Worm (Caenorhabditis elegans) whole organism, L2 larva: Measurements from ENCODE around the gene C36C5.4.

Experiments used
- C34F6.9 ChIP-seq: fragments of 150-350 bp; optimal IDR thresholded peaks from 2 replicates; lab custom pipeline; 2014; ENCODE audit warnings: missing biosample characterization, missing genetic modification characterization
- F13H6.1 ChIP-seq: sonication (generic microtip); optimal IDR thresholded peaks from 2 replicates; lab custom pipeline; 2016; ENCODE audit warnings: missing genetic modification characterization, missing compliant biosample characterization
- R02D3.7 ChIP-seq: fragments of 150-350 bp; optimal IDR thresholded peaks from 2 replicates; lab custom pipeline; 2014; ENCODE audit warnings: missing biosample characterization, missing genetic modification characterization
- Y55F3AM.14 ChIP-seq: fragments of 200-800 bp; sonication (Bioruptor generic); optimal IDR thresholded peaks from 2 replicates; lab custom pipeline; 2018; ENCODE audit warnings: mild to moderate bottlenecking, missing genetic modification characterization, missing compliant biosample characterization
- ZK546.5 ChIP-seq: sonication (generic microtip); optimal IDR thresholded peaks from 2 replicates; lab custom pipeline; 2017; ENCODE audit warnings: missing biosample characterization, missing genetic modification characterization
- aly-2 ChIP-seq: fragments of 150-350 bp; optimal IDR thresholded peaks from 2 replicates; lab custom pipeline; 2014; ENCODE audit warnings: missing biosample characterization, missing genetic modification characterization
- ama-1 ChIP-seq: fragments of 150-350 bp; optimal IDR thresholded peaks from 2 replicates; lab custom pipeline; 2018; ENCODE audit warnings: inconsistent platforms
- blmp-1 ChIP-seq: sonication (generic microtip); optimal IDR thresholded peaks from 2 replicates; lab custom pipeline; 2017; ENCODE audit warnings: missing genetic modification characterization, mild to moderate bottlenecking, missing compliant biosample characterization, antibody characterized with exemption, moderate library complexity; ENCODE audit not compliant: insufficient read depth
- ceh-16 ChIP-seq: fragments of 150-350 bp; optimal IDR thresholded peaks from 2 replicates; lab custom pipeline; 2014; ENCODE audit warnings: missing biosample characterization, missing genetic modification characterization
- ceh-82 ChIP-seq: fragments of 150-350 bp; optimal IDR thresholded peaks from 2 replicates; lab custom pipeline; 2014; ENCODE audit warnings: missing biosample characterization, missing genetic modification characterization
- crh-2 ChIP-seq: sonication (generic microtip); optimal IDR thresholded peaks from 2 replicates; lab custom pipeline; 2017; ENCODE audit warnings: missing biosample characterization, missing genetic modification characterization
- dmd-4 ChIP-seq: sonication (generic microtip); optimal IDR thresholded peaks from 2 replicates; lab custom pipeline; 2017; ENCODE audit warnings: missing biosample characterization, missing genetic modification characterization
- elt-1 ChIP-seq: fragments of 150-350 bp; optimal IDR thresholded peaks from 2 replicates; lab custom pipeline; 2014; ENCODE audit warnings: missing biosample characterization, missing genetic modification characterization
- elt-3 ChIP-seq: sonication (generic microtip); optimal IDR thresholded peaks from 2 replicates; lab custom pipeline; 2017; ENCODE audit warnings: missing biosample characterization, missing genetic modification characterization
- fos-1 ChIP-seq: fragments of 150-350 bp; optimal IDR thresholded peaks from 2 replicates; lab custom pipeline; 2014; ENCODE audit warnings: missing biosample characterization, missing genetic modification characterization
- gmeb-1 ChIP-seq: fragments of 150-350 bp; optimal IDR thresholded peaks from 2 replicates; lab custom pipeline; 2014; ENCODE audit warnings: missing biosample characterization, missing genetic modification characterization
- lin-13 ChIP-seq: fragments of 150-350 bp; optimal IDR thresholded peaks from 2 replicates; lab custom pipeline; 2014; ENCODE audit warnings: missing biosample characterization, missing genetic modification reagents, missing genetic modification characterization
- lin-39 ChIP-seq: fragments of 150-350 bp; optimal IDR thresholded peaks from 2 replicates; lab custom pipeline; 2014; ENCODE audit warnings: missing biosample characterization, missing genetic modification reagents, missing genetic modification characterization
- mab-5 ChIP-seq: fragments of 150-350 bp; optimal IDR thresholded peaks from 2 replicates; lab custom pipeline; 2014; ENCODE audit warnings: missing biosample characterization, missing genetic modification characterization
- mbf-1 ChIP-seq: sonication (generic microtip); optimal IDR thresholded peaks from 2 replicates; lab custom pipeline; 2017; ENCODE audit warnings: missing biosample characterization, missing genetic modification characterization
- mdl-1 ChIP-seq, 2 experiments: fragments of 150-350 bp in 1 of 2; sonication (generic microtip) in 1 of 2; optimal IDR thresholded peaks; 2 replicates each; lab custom pipeline; 2017; ENCODE audit warnings: missing biosample characterization in 2 of 2, missing genetic modification characterization in 2 of 2
- nhr-10 ChIP-seq: sonication (generic microtip); optimal IDR thresholded peaks from 2 replicates; lab custom pipeline; 2017; ENCODE audit warnings: missing biosample characterization, missing genetic modification characterization
- nhr-11 ChIP-seq: fragments of 150-350 bp; optimal IDR thresholded peaks from 2 replicates; lab custom pipeline; 2014; ENCODE audit warnings: missing biosample characterization, missing genetic modification characterization
- nhr-12 ChIP-seq: fragments of 150-350 bp; optimal IDR thresholded peaks from 2 replicates; lab custom pipeline; 2014; ENCODE audit warnings: missing biosample characterization, missing genetic modification characterization
- nhr-129 ChIP-seq: fragments of 150-350 bp; optimal IDR thresholded peaks from 2 replicates; lab custom pipeline; 2014; ENCODE audit warnings: missing biosample characterization, missing genetic modification characterization
- nhr-21 ChIP-seq: fragments of 150-350 bp; optimal IDR thresholded peaks from 2 replicates; lab custom pipeline; 2014; ENCODE audit warnings: missing biosample characterization, missing genetic modification characterization
- nhr-23 ChIP-seq: fragments of 150-350 bp; optimal IDR thresholded peaks from 2 replicates; lab custom pipeline; 2014; ENCODE audit warnings: missing biosample characterization, missing genetic modification reagents, missing genetic modification characterization
- nhr-25 ChIP-seq: fragments of 150-350 bp; sonication (generic microtip); optimal IDR thresholded peaks from 3 replicates; lab custom pipeline; 2014; ENCODE audit warnings: missing biosample characterization, missing genetic modification characterization
- nhr-6 ChIP-seq: fragments of 150-350 bp; optimal IDR thresholded peaks from 2 replicates; lab custom pipeline; 2014; ENCODE audit warnings: missing biosample characterization, missing genetic modification characterization
- nhr-77 ChIP-seq: fragments of 150-350 bp; optimal IDR thresholded peaks from 2 replicates; lab custom pipeline; 2014; ENCODE audit warnings: missing biosample characterization, missing genetic modification characterization
- sem-4 ChIP-seq: fragments of 150-350 bp; optimal IDR thresholded peaks from 2 replicates; lab custom pipeline; 2014; ENCODE audit warnings: missing biosample characterization, missing genetic modification reagents, missing genetic modification characterization
- skn-1 ChIP-seq: sonication (generic microtip); optimal IDR thresholded peaks from 2 replicates; lab custom pipeline; 2017; ENCODE audit warnings: missing biosample characterization, missing genetic modification characterization
- sma-3 ChIP-seq: sonication (generic microtip); optimal IDR thresholded peaks from 2 replicates; lab custom pipeline; 2016; ENCODE audit warnings: missing genetic modification reagents, missing genetic modification characterization, missing compliant biosample characterization
- sma-9 ChIP-seq, 2 experiments: fragments of 150-350 bp in 1 of 2; sonication (generic microtip) in 1 of 2; optimal IDR thresholded peaks; 2 replicates each; lab custom pipeline; 2014 to 2016; ENCODE audit warnings: missing genetic modification characterization in 2 of 2, mild to moderate bottlenecking in 1 of 2, missing biosample characterization in 1 of 2, missing compliant biosample characterization in 1 of 2, missing genetic modification reagents in 1 of 2, moderate library complexity in 1 of 2
- unc-55 ChIP-seq: fragments of 150-350 bp; sonication (generic microtip); optimal IDR thresholded peaks from 3 replicates; lab custom pipeline; 2014; ENCODE audit warnings: missing biosample characterization, missing genetic modification reagents, missing genetic modification characterization
- zag-1 ChIP-seq: fragments of 150-350 bp; optimal IDR thresholded peaks from 2 replicates; lab custom pipeline; 2014; ENCODE audit warnings: missing biosample characterization, missing genetic modification characterization
- ztf-1 ChIP-seq: fragments of 200-800 bp; sonication (Bioruptor generic); conservative IDR thresholded peaks from 2 replicates; pipeline ENCODE4 v1.3.6; 2022; ENCODE audit warnings: missing genetic modification characterization, missing compliant biosample characterization
- ztf-11 ChIP-seq: sonication (generic microtip); optimal IDR thresholded peaks from 2 replicates; lab custom pipeline; 2017; ENCODE audit warnings: missing biosample characterization, missing genetic modification characterization
- ztf-4 ChIP-seq: fragments of 150-350 bp; optimal IDR thresholded peaks from 2 replicates; lab custom pipeline; 2014; ENCODE audit warnings: missing biosample characterization, missing genetic modification characterization

C36C5.4 gene

ce11 chrV:3124912-3125311, 41.4 kb upstream of the C36C5.4 start, which contains the start of gene Y73C8C.12:
Gene Y73C8C.12 (plus strand): TSS chrV:3125212.
- TF ChIP-seq nhr-12 (tag; lab: Kevin White, UChicago), result no peak
- no peak for TF ChIP-seq sem-4 (tag; lab: Kevin White, UChicago)
- no peak for TF ChIP-seq nhr-23 (tag; lab: Kevin White, UChicago)
- TF ChIP-seq fos-1 (tag; lab: Kevin White, UChicago), result no peak
- TF ChIP-seq ceh-82, result no peak
- no peak for TF ChIP-seq unc-55
- no peak for TF ChIP-seq R02D3.7 (tag; lab: Kevin White, UChicago)
- no peak for TF ChIP-seq ama-1 (lab: Kevin White, UChicago)
- no peak for TF ChIP-seq sma-3 (GFP tag; lab: Kevin White, UChicago)
- TF ChIP-seq mdl-1 (tag; optimal IDR thresholded peaks at IDR 0.05; lab: Kevin White, UChicago), result no peak
- no peak for TF ChIP-seq C34F6.9 (tag; lab: Kevin White, UChicago)
- no peak for TF ChIP-seq lin-13
- no peak for TF ChIP-seq nhr-6 (tag; lab: Kevin White, UChicago)
- no peak for TF ChIP-seq sma-9 (GFP tag; optimal IDR thresholded peaks at IDR 0.05; lab: Kevin White, UChicago)
- TF ChIP-seq sma-9 (tag; optimal IDR thresholded peaks at IDR 0.05; lab: Kevin White, UChicago), result no peak
- no peak for TF ChIP-seq ztf-4
- no peak for TF ChIP-seq skn-1 (tag; lab: Kevin White, UChicago)
- no peak for TF ChIP-seq aly-2 (tag; lab: Kevin White, UChicago)
- no peak for TF ChIP-seq crh-2 (tag; lab: Kevin White, UChicago)
- TF ChIP-seq nhr-25 (tag; lab: Kevin White, UChicago), result no peak

ce11 chrV:3127670-3128069, 38.7 kb upstream of the C36C5.4 start, which contains the start of gene Y73C8C.10:
Gene Y73C8C.10 (minus strand): TSS chrV:3127770.
- TF ChIP-seq skn-1 (tag; lab: Kevin White, UChicago), result no peak
- no peak for TF ChIP-seq ceh-16 (tag; lab: Kevin White, UChicago)
- TF ChIP-seq gmeb-1 (tag; lab: Kevin White, UChicago), result no peak
- no peak for TF ChIP-seq R02D3.7 (tag; lab: Kevin White, UChicago)
- no peak for TF ChIP-seq lin-13

ce11 chrV:3128803-3129202, 37.6 kb upstream of the C36C5.4 start, which contains the start of gene tat-6:
Gene tat-6 (plus strand): TSS chrV:3129103.
- TF ChIP-seq nhr-129, result no peak
- TF ChIP-seq skn-1 (tag; lab: Kevin White, UChicago), result no peak
- no peak for TF ChIP-seq nhr-21 (tag; lab: Kevin White, UChicago)
- no peak for TF ChIP-seq zag-1 (tag; lab: Kevin White, UChicago)
- no peak for TF ChIP-seq ztf-11 (tag; lab: Kevin White, UChicago)
- no peak for TF ChIP-seq ZK546.5 (tag; lab: Kevin White, UChicago)
- no peak for TF ChIP-seq nhr-10 (tag; lab: Kevin White, UChicago)
- no peak for TF ChIP-seq mab-5 (tag; lab: Kevin White, UChicago)
- TF ChIP-seq ceh-16 (tag; lab: Kevin White, UChicago), result no peak
- TF ChIP-seq blmp-1 (tag; lab: Kevin White, UChicago), result no peak
- TF ChIP-seq lin-39, result no peak
- no peak for TF ChIP-seq F13H6.1 (tag; lab: Kevin White, UChicago)
- TF ChIP-seq nhr-25 (tag; lab: Kevin White, UChicago), result no peak
- TF ChIP-seq nhr-77 (tag; lab: Kevin White, UChicago), result no peak
- no peak for TF ChIP-seq gmeb-1 (tag; lab: Kevin White, UChicago)
- no peak for TF ChIP-seq nhr-11
- no peak for TF ChIP-seq dmd-4

- TF ChIP-seq nhr-23 (tag; lab: Kevin White, UChicago) (no peak), lin-13 (no peak), mbf-1 (tag; lab: Kevin White, UChicago) (no peak), elt-3 (no peak), sem-4 (tag; lab: Kevin White, UChicago) (no peak), ztf-1 (no peak), mab-5 (tag; lab: Kevin White, UChicago) (no peak), nhr-12 (tag; lab: Kevin White, UChicago) (no peak), ZK546.5 (tag; lab: Kevin White, UChicago) (no peak), elt-1 (tag; lab: Kevin White, UChicago) (no peak), C34F6.9 (tag; lab: Kevin White, UChicago) (no peak), Y55F3AM.14 (GFP tag; lab: Kevin White, UChicago) (no peak), nhr-77 (tag; lab: Kevin White, UChicago) (no peak), lin-39 (no peak)
Measured at ce11 chrV:3132116-3132515, 34.2 kb upstream of the C36C5.4 start.
